Fruit fly (Drosophila melanogaster): ENCODE measurements around the gene Rpn7.

Rpn7 gene

DNA sequence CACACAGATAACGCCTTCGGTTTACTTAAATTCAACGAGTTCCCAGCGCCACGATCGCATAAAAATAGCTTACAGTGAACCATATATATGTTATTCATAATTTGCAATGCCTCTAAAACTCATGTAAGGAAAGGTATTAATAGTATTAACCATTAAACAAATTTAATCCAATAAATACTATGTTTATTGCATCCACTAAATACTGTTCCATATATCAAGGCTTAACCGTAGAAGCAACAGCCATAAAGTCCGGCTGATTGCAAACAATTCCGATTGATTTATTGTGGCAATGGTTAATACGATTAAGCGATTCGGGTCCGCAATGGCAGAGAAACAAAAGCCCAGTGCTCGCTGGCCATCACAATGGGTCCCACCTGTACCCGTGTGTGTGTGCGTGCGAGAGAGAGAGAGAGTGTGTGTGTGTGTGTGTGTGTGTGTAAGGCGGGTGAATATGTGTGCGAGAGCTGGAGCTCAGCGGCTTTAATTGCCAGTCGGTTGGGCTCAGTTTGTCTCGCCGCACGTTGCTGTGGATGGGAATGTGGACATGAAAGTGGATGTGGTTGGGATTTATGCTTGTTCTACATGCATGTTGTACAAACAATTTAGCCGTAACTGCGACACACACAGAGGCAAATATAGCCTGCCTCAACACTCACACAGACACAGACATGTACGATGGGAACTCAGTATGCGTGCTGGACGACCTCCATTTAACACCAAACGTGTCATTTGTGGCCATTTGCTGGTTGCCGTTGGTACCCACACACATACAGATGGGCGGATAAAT, 32.9 kb upstream of the Rpn7 start (continued):
- TF ChIP-seq Ssrp (tag; optimal IDR thresholded peaks at IDR 0.05) (no peak), CG11504 (tag; optimal IDR thresholded peaks at IDR 0.05) (peak; percentile 70), chm (GFP tag; IDR thresholded peaks at IDR 0.05) (no peak), CG1529 (GFP tag; optimal IDR thresholded peaks at IDR 0.05) (no peak), CG10654 (GFP tag; optimal IDR thresholded peaks at IDR 0.05) (peak; percentile 36), bbx (GFP tag; IDR thresholded peaks at IDR 0.05; ENCODE audit: partially characterized antibody) (no peak), CG18619 (GFP tag; optimal IDR thresholded peaks at IDR 0.05) (no peak), nom (GFP tag; optimal IDR thresholded peaks at IDR 0.05) (no peak), fd96Cb (tag; optimal IDR thresholded peaks at IDR 0.05) (peak; percentile 73), HLH4C (GFP tag; IDR thresholded peaks at IDR 0.05; ENCODE audit: partially characterized antibody) (no peak), E2f1 (GFP tag; IDR thresholded peaks at IDR 0.05) (0 out of 2 replicates have a peak, but pooled peaks have one; percentile 30), sob (GFP tag; IDR thresholded peaks at IDR 0.05) (peak; percentile 34; the same call in 1 of the 2 replicates), CG6765 (GFP tag; optimal IDR thresholded peaks at IDR 0.05) (peak; percentile 7), dmrt11E (tag; optimal IDR thresholded peaks at IDR 0.05) (no peak), wor (GFP tag; IDR thresholded peaks at IDR 0.05) (no peak), Deaf1 (tag; optimal IDR thresholded peaks at IDR 0.05) (peak; percentile 66), wdn (GFP tag; IDR thresholded peaks at IDR 0.05) (0 out of 2 replicates have a peak, but pooled peaks have one; percentile 37), HHEX (GFP tag; optimal IDR thresholded peaks at IDR 0.05) (peak; percentile 23), CG9215 (GFP tag; IDR thresholded peaks at IDR 0.05) (peak; percentile 7; the same call in 1 of the 2 replicates), kah (GFP tag; optimal IDR thresholded peaks at IDR 0.05) (no peak), nau (GFP tag; optimal IDR thresholded peaks at IDR 0.05) (peak; percentile 50), ATbp (GFP tag; optimal IDR thresholded peaks at IDR 0.05) (no peak), nerfin-2 (GFP tag; IDR thresholded peaks at IDR 0.05; ENCODE audit: partially characterized antibody) (no peak), CG13296 (GFP tag; optimal IDR thresholded peaks at IDR 0.05) (peak; percentile 40), CG7372 (GFP tag; IDR thresholded peaks at IDR 0.05) (no peak), phol (tag; optimal IDR thresholded peaks at IDR 0.05) (peak; percentile 65), sug (tag; optimal IDR thresholded peaks at IDR 0.05) (peak; percentile 2), Fer3 (tag; optimal IDR thresholded peaks at IDR 0.05) (peak; percentile 44), HmgD (GFP tag; optimal IDR thresholded peaks at IDR 0.05) (no peak), vvl (GFP tag; IDR thresholded peaks at IDR 0.05) (peak; percentile 27; the same call in 1 of the 2 replicates), D (optimal IDR thresholded peaks at IDR 0.05) (no peak), D (GFP tag; optimal IDR thresholded peaks at IDR 0.05) (peak; percentile 44), CoRest (tag; optimal IDR thresholded peaks at IDR 0.05) (peak; percentile 15), dpn (GFP tag; optimal IDR thresholded peaks at IDR 0.05) (no peak), CG6683 (GFP tag; optimal IDR thresholded peaks at IDR 0.05) (peak; percentile 0), Asciz (GFP tag; optimal IDR thresholded peaks at IDR 0.05) (peak; percentile 53), croc (GFP tag; conservative IDR thresholded peaks at IDR 0.05) (no peak), Adf1 (GFP tag; IDR thresholded peaks at IDR 0.05) (no peak), CG11085 (GFP tag; IDR thresholded peaks at IDR 0.05) (no peak), chinmo (GFP tag; IDR thresholded peaks at IDR 0.05; ENCODE audit: partially characterized antibody) (0 out of 4 replicates have a peak, but pooled peaks have one; percentile 35), nmo (GFP tag; optimal IDR thresholded peaks at IDR 0.05) (peak; percentile 50), CG4707 (GFP tag; optimal IDR thresholded peaks at IDR 0.05) (no peak), Atf3 (GFP tag; optimal IDR thresholded peaks at IDR 0.05) (no peak), Atf6 (GFP tag; IDR thresholded peaks at IDR 0.05) (0 out of 2 replicates have a peak, but pooled peaks have one; percentile 8), scrt (GFP tag; optimal IDR thresholded peaks at IDR 0.05) (peak; percentile 52), Rfx (GFP tag; IDR thresholded peaks at IDR 0.05) (peak; percentile 51; the same call in 1 of the 2 replicates), abd-A (tag; optimal IDR thresholded peaks at IDR 0.05) (peak; percentile 81), TFAM (GFP tag; optimal IDR thresholded peaks at IDR 0.05) (no peak)
